Worm (Caenorhabditis elegans): ENCODE measurements around the gene alfa-1.
A peak's percentile ranks its signal among the peaks of the same experiment; 100 is the strongest.

The alfa-1 gene

ce11 chrII:7662008-7662686, at the start of gene alfa-1:
TSS of gene alfa-1 (minus strand) at chrII:7662522.
- no peak for TF ChIP-seq mxl-3 (GFP tag; optimal IDR thresholded peaks at IDR 0.05)
- peak; percentile 88 for TF ChIP-seq pqm-1 (tag; optimal IDR thresholded peaks at IDR 0.05)
- TF ChIP-seq saeg-2 (GFP tag; IDR thresholded peaks at IDR 0.05), result no peak
- TF ChIP-seq nhr-237 (tag; optimal IDR thresholded peaks at IDR 0.05), result no peak
- TF ChIP-seq F37D6.2 (tag; optimal IDR thresholded peaks at IDR 0.05), result no peak
- peak; percentile 25 for TF ChIP-seq mep-1 (tag; optimal IDR thresholded peaks at IDR 0.05)
- TF ChIP-seq T20F7.1 (GFP tag; optimal IDR thresholded peaks at IDR 0.05), result peak; percentile 46
- TF ChIP-seq daf-16 (GFP tag; optimal IDR thresholded peaks at IDR 0.05), result no peak
- peak; percentile 28 for TF ChIP-seq daf-16 (tag; optimal IDR thresholded peaks at IDR 0.05)
- TF ChIP-seq hlh-11 (tag; optimal IDR thresholded peaks at IDR 0.05), result peak; percentile 45
- peak; percentile 15 for TF ChIP-seq dpl-1 (GFP tag; optimal IDR thresholded peaks at IDR 0.05)
- TF ChIP-seq unc-39 (tag; optimal IDR thresholded peaks at IDR 0.05), result no peak
- TF ChIP-seq nhr-6 (tag; optimal IDR thresholded peaks at IDR 0.05), result peak; percentile 44
- no peak for TF ChIP-seq pha-4 (GFP tag; IDR thresholded peaks at IDR 0.05)
- TF ChIP-seq pha-4 (tag; optimal IDR thresholded peaks at IDR 0.05), result peak; percentile 59
- peak; percentile 3 for TF ChIP-seq dve-1 (tag; optimal IDR thresholded peaks at IDR 0.05; ENCODE audit: insufficient read depth)
- TF ChIP-seq nhr-28 (tag; optimal IDR thresholded peaks at IDR 0.05), result peak; percentile 77
- peak; percentile 61 for TF ChIP-seq hlh-30 (tag; optimal IDR thresholded peaks at IDR 0.05; ENCODE audit: insufficient read depth)

- TF ChIP-seq lin-15B (tag; optimal IDR thresholded peaks at IDR 0.05) (no peak), ztf-7 (tag; optimal IDR thresholded peaks at IDR 0.05) (no peak), sdz-12 (GFP tag; optimal IDR thresholded peaks at IDR 0.05) (no peak), mdl-1 (tag; optimal IDR thresholded peaks at IDR 0.05) (no peak), gei-8 (GFP tag; optimal IDR thresholded peaks at IDR 0.05) (no peak), ceh-82 (tag; optimal IDR thresholded peaks at IDR 0.05) (no peak), nhr-42 (GFP tag; IDR thresholded peaks at IDR 0.05) (no peak), F10B5.3 (tag; optimal IDR thresholded peaks at IDR 0.05) (no peak), rbr-2 (tag; optimal IDR thresholded peaks at IDR 0.05) (no peak), F49E8.2 (tag; optimal IDR thresholded peaks at IDR 0.05; ENCODE audit: borderline replicate concordance) (no peak), ctbp-1 (GFP tag; IDR thresholded peaks at IDR 0.05) (no peak), unc-39 (tag; optimal IDR thresholded peaks at IDR 0.05) (no peak), nhr-237 (tag; optimal IDR thresholded peaks at IDR 0.05) (no peak), unc-62 (GFP tag; optimal IDR thresholded peaks at IDR 0.05 in 1 of 2) (no peak), unc-62 (tag; optimal IDR thresholded peaks at IDR 0.05) (no peak), nhr-77 (tag; optimal IDR thresholded peaks at IDR 0.05) (no peak), zag-1 (tag; optimal IDR thresholded peaks at IDR 0.05) (no peak)
These were observed 47.0 kb upstream of the alfa-1 start, which contains the start of gene sre-1 for ce11 chrII:7709301-7709754. TSS of gene sre-1 (plus strand) at chrII:7709704.

- TF ChIP-seq mxl-2 (GFP tag; conservative IDR thresholded peaks at IDR 0.05), result no peak
- TF ChIP-seq ces-1 (GFP tag; optimal IDR thresholded peaks at IDR 0.05), result no peak
- TF ChIP-seq ceh-82 (tag; optimal IDR thresholded peaks at IDR 0.05), result no peak
- TF ChIP-seq spr-1 (tag; optimal IDR thresholded peaks at IDR 0.05), result peak; percentile 48
- TF ChIP-seq fos-1 (tag; optimal IDR thresholded peaks at IDR 0.05), result no peak
- no peak for TF ChIP-seq zip-11 (GFP tag; IDR thresholded peaks at IDR 0.05)
- no peak for TF ChIP-seq attf-4 (tag; optimal IDR thresholded peaks at IDR 0.05)
- TF ChIP-seq hlh-30 (tag; optimal IDR thresholded peaks at IDR 0.05; ENCODE audit: insufficient read depth), result no peak
- TF ChIP-seq lin-29 (GFP tag; IDR thresholded peaks at IDR 0.05), result no peak
- no peak for TF ChIP-seq gei-8 (GFP tag; optimal IDR thresholded peaks at IDR 0.05)
- TF ChIP-seq ceh-28 (tag; optimal IDR thresholded peaks at IDR 0.05), result no peak
- no peak for TF ChIP-seq nhr-42 (GFP tag; IDR thresholded peaks at IDR 0.05)
- TF ChIP-seq fkh-10 (GFP tag; optimal IDR thresholded peaks at IDR 0.05), result no peak
- TF ChIP-seq dve-1 (tag; optimal IDR thresholded peaks at IDR 0.05; ENCODE audit: insufficient read depth), result no peak
- TF ChIP-seq duxl-1 (tag; optimal IDR thresholded peaks at IDR 0.05; ENCODE audit: poor library complexity), result no peak
- TF ChIP-seq rbr-2 (tag; optimal IDR thresholded peaks at IDR 0.05), result peak; percentile 37
- TF ChIP-seq dmd-9 (GFP tag; IDR thresholded peaks at IDR 0.05), result 0 out of 2 replicates have a peak, but pooled peaks have one; percentile 17
- TF ChIP-seq nhr-11 (tag; optimal IDR thresholded peaks at IDR 0.05), result no peak
- no peak for TF ChIP-seq ZK546.5 (tag; optimal IDR thresholded peaks at IDR 0.05)
- TF ChIP-seq lim-7 (GFP tag; IDR thresholded peaks at IDR 0.05), result peak; percentile 71
- TF ChIP-seq tra-1 (GFP tag; IDR thresholded peaks at IDR 0.05), result 0 out of 2 replicates have a peak, but pooled peaks have one; percentile 19
- no peak for TF ChIP-seq ceh-62 (tag; optimal IDR thresholded peaks at IDR 0.05)
- TF ChIP-seq snpc-4 (tag; optimal IDR thresholded peaks at IDR 0.05), result no peak
These were observed 46.2 kb upstream of the alfa-1 start, which contains the start of gene B0495.9 for ce11 chrII:7708540-7708939. TSS of gene B0495.9 (minus strand) at chrII:7708710.

All from whole organism, L4 larva.